Worm (Caenorhabditis elegans) whole organism, L4/young adult: Measurements from ENCODE around the gene sre-35.

Experiments
- W03F9.2 ChIP-seq: fragments of 150-350 bp; optimal IDR thresholded peaks from 2 replicates; lab custom pipeline; 2014; ENCODE audit warnings: missing biosample characterization, missing genetic modification characterization
- dao-5 ChIP-seq: sonication (generic microtip); optimal IDR thresholded peaks from 2 replicates; lab custom pipeline; 2016; ENCODE audit warnings: missing genotype, missing genetic modification characterization, moderate library complexity, missing compliant biosample characterization
- him-1 ChIP-seq: sonication (generic microtip); optimal IDR thresholded peaks from 2 replicates; lab custom pipeline; 2016; ENCODE audit warnings: missing genotype, missing genetic modification reagents, missing genetic modification characterization, missing compliant biosample characterization

- TF ChIP-seq W03F9.2 (no peak), dao-5 (no peak), him-1 (tag; lab: Kevin White, UChicago) (no peak)
These were observed 14.4 kb upstream of the sre-35 start, which contains the start of gene srg-16 for ce11 chrII:12467047-12467446.
